Fruit fly (Drosophila melanogaster): ENCODE data around the gene Six4.
A peak's percentile ranks its signal among the peaks of the same experiment; 100 is the strongest.

The Six4 gene

dm6 chr3L:20798325-20798846, 5.8 kb upstream of the Six4 start, which contains the start of the genes CG3698 and tzn (continued):
- TF ChIP-seq NFAT (GFP tag; IDR thresholded peaks at IDR 0.05) (peak; percentile 97), gfzf (GFP tag; optimal IDR thresholded peaks at IDR 0.05) (peak; percentile 85), CG2202 (tag; optimal IDR thresholded peaks at IDR 0.05) (peak; percentile 89), CG13123 (GFP tag; optimal IDR thresholded peaks at IDR 0.05) (peak; percentile 89), ham (GFP tag; IDR thresholded peaks at IDR 0.05) (peak; percentile 86), Oaz (GFP tag; IDR thresholded peaks at IDR 0.05) (peak; percentile 94), MBD-R2 (GFP tag; IDR thresholded peaks at IDR 0.05) (peak; percentile 96), CG17385 (GFP tag; optimal IDR thresholded peaks at IDR 0.05) (peak; percentile 89), ap (GFP tag; IDR thresholded peaks at IDR 0.05) (peak; percentile 91), zfh1 (GFP tag; IDR thresholded peaks at IDR 0.05) (peak; percentile 96), gcm2 (GFP tag; optimal IDR thresholded peaks at IDR 0.05) (peak; percentile 58), al (GFP tag; IDR thresholded peaks at IDR 0.05) (peak; percentile 87), BEAF-32 (GFP tag; optimal IDR thresholded peaks at IDR 0.05) (peak; percentile 43), danr (GFP tag; IDR thresholded peaks at IDR 0.05) (peak; percentile 67), run (tag; optimal IDR thresholded peaks at IDR 0.05) (peak; percentile 60), trh (GFP tag; optimal IDR thresholded peaks at IDR 0.05) (peak; percentile 94), ato (GFP tag; IDR thresholded peaks at IDR 0.05; ENCODE audit: partially characterized antibody) (no peak), CG10267 (tag; optimal IDR thresholded peaks at IDR 0.05) (peak; percentile 88), corto (GFP tag; optimal IDR thresholded peaks at IDR 0.05) (no peak), caup (GFP tag; optimal IDR thresholded peaks at IDR 0.05; ENCODE audit: severe bottlenecking) (peak; percentile 98), trem (tag; optimal IDR thresholded peaks at IDR 0.05) (peak; percentile 90), CG14860 (GFP tag; IDR thresholded peaks at IDR 0.05; ENCODE audit: partially characterized antibody) (0 out of 3 replicates have a peak, but pooled peaks have one; percentile 29), Spps (tag; optimal IDR thresholded peaks at IDR 0.05) (peak; percentile 79), Hr3 (GFP tag; optimal IDR thresholded peaks at IDR 0.05) (peak; percentile 87), C15 (GFP tag; IDR thresholded peaks at IDR 0.05) (peak; percentile 92), CG10979 (tag; optimal IDR thresholded peaks at IDR 0.05) (peak; percentile 87), CG7963 (GFP tag; IDR thresholded peaks at IDR 0.05; ENCODE audit: partially characterized antibody) (no peak), eve (GFP tag; optimal IDR thresholded peaks at IDR 0.05) (no peak), CG4617 (GFP tag; optimal IDR thresholded peaks at IDR 0.05; ENCODE audit: borderline replicate concordance) (peak; percentile 89), ab (GFP tag; optimal IDR thresholded peaks at IDR 0.05) (no peak), CG12104 (GFP tag; optimal IDR thresholded peaks at IDR 0.05) (peak; percentile 94), Meics (GFP tag; optimal IDR thresholded peaks at IDR 0.05) (peak; percentile 97), CG11504 (tag; optimal IDR thresholded peaks at IDR 0.05) (no peak), Nf-YB (GFP tag; optimal IDR thresholded peaks at IDR 0.05) (peak; percentile 77), Antp (GFP tag; optimal IDR thresholded peaks at IDR 0.05) (peak; percentile 69), CG4854 (GFP tag; optimal IDR thresholded peaks at IDR 0.05) (peak; percentile 89), jing (GFP tag; optimal IDR thresholded peaks at IDR 0.05) (peak; percentile 83), Drgx (GFP tag; IDR thresholded peaks at IDR 0.05) (peak; percentile 47; the same call in 1 of the 2 replicates), odd (GFP tag; optimal IDR thresholded peaks at IDR 0.05) (no peak), ara (GFP tag; IDR thresholded peaks at IDR 0.05) (peak; percentile 85), fd3F (GFP tag; optimal IDR thresholded peaks at IDR 0.05) (peak; percentile 89), CG12391 (tag; optimal IDR thresholded peaks at IDR 0.05) (peak; percentile 93), CG34422 (GFP tag; IDR thresholded peaks at IDR 0.05) (peak; percentile 95), rib (GFP tag; IDR thresholded peaks at IDR 0.05) (peak; percentile 84), H2.0 (GFP tag; IDR thresholded peaks at IDR 0.05) (peak; percentile 91), E2f2 (GFP tag; IDR thresholded peaks at IDR 0.05) (peak; percentile 74), E2f1 (GFP tag; IDR thresholded peaks at IDR 0.05) (peak; percentile 92), CG7786 (GFP tag; optimal IDR thresholded peaks at IDR 0.05) (peak; percentile 62), abd-A (tag; optimal IDR thresholded peaks at IDR 0.05) (no peak), pfk (GFP tag; optimal IDR thresholded peaks at IDR 0.05) (peak; percentile 82)

All from whole organism, embryonic.